Fruit fly (Drosophila melanogaster) whole organism, pupa: ENCODE data around the gene Tomosyn.

Experiments used
- CG13204 ChIP-seq: fragments of 200-800 bp; sonication (Bioruptor generic); optimal IDR thresholded peaks from 2 replicates; lab custom pipeline; 2018; ENCODE audit warnings: missing biosample characterization, mild to moderate bottlenecking, missing genetic modification characterization, moderate library complexity
- CG14655 ChIP-seq: fragments of 200-800 bp; sonication (Bioruptor generic); optimal IDR thresholded peaks from 3 replicates; lab custom pipeline; 2017; ENCODE audit warnings: mild to moderate bottlenecking, missing biosample characterization, missing genetic modification reagents, missing genetic modification characterization
- CG32121 ChIP-seq: fragments of 200-800 bp; sonication (Bioruptor generic); IDR thresholded peaks from 2 replicates; pipeline ENCODE4 v1.3.6; 2022; ENCODE audit warnings: missing biosample characterization, missing genetic modification characterization
- CG34367 ChIP-seq: fragments of 200-800 bp; sonication (Bioruptor generic); optimal IDR thresholded peaks from 2 replicates; lab custom pipeline; 2018; ENCODE audit warnings: missing biosample characterization, mild to moderate bottlenecking, missing genetic modification characterization
- D1 ChIP-seq: fragments of 200-800 bp; sonication (Bioruptor generic); optimal IDR thresholded peaks from 2 replicates; lab custom pipeline; 2018; ENCODE audit warnings: missing biosample characterization, mild to moderate bottlenecking, missing genetic modification characterization, moderate library complexity
- EcR ChIP-seq: fragments of 200-800 bp; sonication (Bioruptor generic); optimal IDR thresholded peaks from 3 replicates; lab custom pipeline; 2019; ENCODE audit warnings: missing biosample characterization, missing genetic modification characterization, mild to moderate bottlenecking, moderate library complexity, missing genetic modification reagents
- Ets98B ChIP-seq: fragments of 200-800 bp; sonication (Bioruptor generic); IDR thresholded peaks from 2 replicates; pipeline ENCODE4 v1.3.6; 2022; ENCODE audit warnings: missing biosample characterization, missing genetic modification characterization
- Snoo ChIP-seq: fragments of 200-800 bp; sonication (Bioruptor generic); optimal IDR thresholded peaks from 3 replicates; lab custom pipeline; 2017; ENCODE audit warnings: missing biosample characterization, mild to moderate bottlenecking, missing genetic modification characterization, inconsistent platforms
- gl ChIP-seq: fragments of 200-800 bp; sonication (Bioruptor generic); optimal IDR thresholded peaks from 2 replicates; lab custom pipeline; 2018; ENCODE audit warnings: missing biosample characterization, mild to moderate bottlenecking, missing genetic modification characterization
- rn ChIP-seq: fragments of 200-800 bp; sonication (Bioruptor generic); IDR thresholded peaks from 2 replicates; pipeline ENCODE4 v1.3.6; 2022; ENCODE audit warnings: missing biosample characterization, missing genetic modification characterization

- TF ChIP-seq Ets98B (GFP tag; lab: Robert Waterston, UW) (no peak), CG14655 (GFP tag; lab: Kevin White, UChicago) (no peak), gl (tag; lab: Kevin White, UChicago) (no peak), CG34367 (tag; lab: Kevin White, UChicago) (no peak), EcR (GFP tag; lab: Kevin White, UChicago) (no peak), CG13204 (no peak), D1 (no peak), Snoo (tag; lab: Kevin White, UChicago) (no peak), CG32121 (GFP tag; lab: Robert Waterston, UW) (no peak), rn (GFP tag; lab: Robert Waterston, UW) (no peak)
Observed at dm6 chrX:12651613-12652012, 20.2 kb downstream of the Tomosyn start.
